Worm (Caenorhabditis elegans) whole organism, mixed stage, embryonic: ENCODE data around the gene C53B7.2.

ENCODE experiments used
- M03D4.4 ChIP-seq: sonication (generic microtip); optimal IDR thresholded peaks from 2 replicates; lab custom pipeline; 2017; ENCODE audit warnings: mild to moderate bottlenecking, missing genetic modification characterization, missing compliant biosample characterization
- blmp-1 ChIP-seq: fragments of 150-350 bp; optimal IDR thresholded peaks from 2 replicates; lab custom pipeline; 2014; ENCODE audit warnings: missing biosample characterization, missing genetic modification characterization
- ceh-39 ChIP-seq: fragments of 150-350 bp; optimal IDR thresholded peaks from 2 replicates; lab custom pipeline; 2014; ENCODE audit warnings: missing biosample characterization, missing genetic modification characterization
- ceh-43 ChIP-seq: fragments of 200-800 bp; sonication (Bioruptor generic); optimal IDR thresholded peaks from 2 replicates; lab custom pipeline; 2018; ENCODE audit warnings: mild to moderate bottlenecking, missing genetic modification characterization, moderate library complexity, missing compliant biosample characterization
- ces-1 ChIP-seq: fragments of 150-350 bp; optimal IDR thresholded peaks from 2 replicates; lab custom pipeline; 2014; ENCODE audit warnings: missing biosample characterization, missing genetic modification reagents, missing genetic modification characterization
- cnd-1 ChIP-seq: fragments of 200-800 bp; sonication (Bioruptor generic); optimal IDR thresholded peaks from 2 replicates; lab custom pipeline; 2018; ENCODE audit warnings: mild to moderate bottlenecking, missing genetic modification characterization, missing compliant biosample characterization
- drap-1 ChIP-seq: fragments of 200-800 bp; sonication (Bioruptor generic); optimal IDR thresholded peaks from 3 replicates; lab custom pipeline; 2018; ENCODE audit warnings: mild to moderate bottlenecking, missing genetic modification characterization, missing compliant biosample characterization
- elt-1 ChIP-seq: sonication (generic microtip); optimal IDR thresholded peaks from 2 replicates; lab custom pipeline; 2017; ENCODE audit warnings: missing genetic modification characterization, mild to moderate bottlenecking, missing compliant biosample characterization, antibody characterized with exemption, moderate library complexity, borderline replicate concordance; ENCODE audit not compliant: insufficient read depth
- elt-3 ChIP-seq: fragments of 150-350 bp; optimal IDR thresholded peaks from 2 replicates; lab custom pipeline; 2014; ENCODE audit warnings: missing biosample characterization, missing genetic modification characterization
- flh-1 ChIP-seq: fragments of 200-800 bp; sonication (Bioruptor generic); optimal IDR thresholded peaks from 2 replicates; lab custom pipeline; 2018; ENCODE audit warnings: mild to moderate bottlenecking, missing genetic modification characterization, moderate library complexity, missing compliant biosample characterization
- ham-2 ChIP-seq: fragments of 200-800 bp; sonication (Bioruptor generic); optimal IDR thresholded peaks from 2 replicates; lab custom pipeline; 2018; ENCODE audit warnings: mild to moderate bottlenecking, missing genetic modification characterization, missing compliant biosample characterization
- hlh-1 ChIP-seq: fragments of 150-350 bp; optimal IDR thresholded peaks from 2 replicates; lab custom pipeline; 2014; ENCODE audit warnings: missing biosample characterization, missing genetic modification reagents, missing genetic modification characterization
- lin-13 ChIP-seq: fragments of 150-350 bp; optimal IDR thresholded peaks from 2 replicates; lab custom pipeline; 2014; ENCODE audit warnings: missing biosample characterization, missing genetic modification characterization
- lsy-2 ChIP-seq: fragments of 150-350 bp; optimal IDR thresholded peaks from 2 replicates; lab custom pipeline; 2014; ENCODE audit warnings: missing biosample characterization, missing genetic modification characterization
- mab-5 ChIP-seq: fragments of 150-350 bp; optimal IDR thresholded peaks from 2 replicates; lab custom pipeline; 2014; ENCODE audit warnings: missing biosample characterization, missing genetic modification characterization
- mep-1 ChIP-seq: fragments of 150-350 bp; optimal IDR thresholded peaks from 2 replicates; lab custom pipeline; 2017; ENCODE audit warnings: missing biosample characterization, missing genetic modification reagents, missing genetic modification characterization, inconsistent platforms
- mls-2 ChIP-seq: sonication (generic microtip); optimal IDR thresholded peaks from 2 replicates; lab custom pipeline; 2016; ENCODE audit warnings: mild to moderate bottlenecking, missing genetic modification characterization, moderate library complexity, missing compliant biosample characterization
- nhr-12 ChIP-seq: fragments of 150-350 bp; optimal IDR thresholded peaks from 2 replicates; lab custom pipeline; 2014; ENCODE audit warnings: missing biosample characterization, missing genetic modification characterization
- nhr-2 ChIP-seq: fragments of 150-350 bp; optimal IDR thresholded peaks from 2 replicates; lab custom pipeline; 2014; ENCODE audit warnings: missing biosample characterization, missing genetic modification characterization
- nhr-237 ChIP-seq: fragments of 150-350 bp; optimal IDR thresholded peaks from 2 replicates; lab custom pipeline; 2014; ENCODE audit warnings: missing biosample characterization, missing genetic modification characterization
- nhr-28 ChIP-seq: fragments of 150-350 bp; optimal IDR thresholded peaks from 2 replicates; lab custom pipeline; 2014; ENCODE audit warnings: missing biosample characterization, missing genetic modification characterization
- nhr-76 ChIP-seq: sonication (generic microtip); optimal IDR thresholded peaks from 2 replicates; lab custom pipeline; 2017; ENCODE audit warnings: missing biosample characterization, missing genetic modification characterization
- pha-4 ChIP-seq: fragments of 150-350 bp; optimal IDR thresholded peaks from 2 replicates; lab custom pipeline; 2018; ENCODE audit warnings: missing biosample characterization, missing genetic modification reagents, missing genetic modification characterization
- sem-2 ChIP-seq: fragments of 200-800 bp; sonication (Bioruptor generic); optimal IDR thresholded peaks from 2 replicates; lab custom pipeline; 2018; ENCODE audit warnings: mild to moderate bottlenecking, missing genetic modification characterization, missing compliant biosample characterization
- snpc-4 ChIP-seq: fragments of 150-350 bp; optimal IDR thresholded peaks from 2 replicates; lab custom pipeline; 2014; ENCODE audit warnings: missing biosample characterization, missing genetic modification characterization
- sptf-1 ChIP-seq: sonication (generic microtip); optimal IDR thresholded peaks from 2 replicates; lab custom pipeline; 2017; ENCODE audit warnings: mild to moderate bottlenecking, missing genetic modification characterization, moderate library complexity, missing compliant biosample characterization
- tbx-8 ChIP-seq: fragments of 200-800 bp; sonication (Bioruptor generic); optimal IDR thresholded peaks from 2 replicates; lab custom pipeline; 2018; ENCODE audit warnings: mild to moderate bottlenecking, missing genetic modification characterization, moderate library complexity, missing compliant biosample characterization
- unc-120 ChIP-seq: sonication (generic microtip); optimal IDR thresholded peaks from 2 replicates; lab custom pipeline; 2017; ENCODE audit warnings: missing genetic modification characterization, missing compliant biosample characterization; ENCODE audit not compliant: poor library complexity, severe bottlenecking
- unc-62 ChIP-seq: fragments of 150-350 bp; optimal IDR thresholded peaks from 2 replicates; lab custom pipeline; 2014; ENCODE audit warnings: missing biosample characterization, missing genetic modification reagents, missing genetic modification characterization
- zip-8 ChIP-seq: fragments of 150-350 bp; optimal IDR thresholded peaks from 2 replicates; lab custom pipeline; 2014; ENCODE audit warnings: missing biosample characterization, missing genetic modification characterization
- ztf-11 ChIP-seq: fragments of 150-350 bp; optimal IDR thresholded peaks from 2 replicates; lab custom pipeline; 2014; ENCODE audit warnings: missing biosample characterization, missing genetic modification characterization

Gene C53B7.2

DNA sequence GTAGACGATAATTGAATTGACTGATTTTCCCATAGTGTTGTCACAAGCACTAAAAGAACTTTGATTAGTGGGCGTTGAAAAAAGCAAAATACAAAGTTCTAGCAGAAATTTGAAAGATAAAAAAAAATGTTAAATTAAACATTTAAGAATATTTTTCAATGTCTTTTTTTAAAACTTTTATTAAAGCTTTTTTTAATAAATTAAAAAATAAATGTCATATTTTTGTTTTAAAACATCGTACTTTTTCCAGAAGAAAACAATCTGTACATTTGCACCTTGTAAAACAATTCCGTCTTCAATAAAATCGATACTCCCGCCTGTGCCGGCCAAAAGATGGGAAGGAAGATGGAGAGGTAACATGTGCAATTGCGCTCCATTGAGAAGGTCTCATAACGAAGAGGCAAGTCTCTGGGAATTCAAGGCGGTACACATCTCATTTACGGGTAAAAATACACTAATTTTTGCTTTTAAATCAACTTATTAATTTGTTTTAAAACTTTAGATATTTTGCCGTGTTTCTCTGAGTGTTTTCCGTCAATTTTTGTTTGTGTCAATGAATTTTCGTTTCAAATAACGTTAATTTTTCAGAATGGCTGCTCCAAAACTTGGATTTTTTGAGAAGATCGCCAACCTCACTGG is 5.2 kb upstream of the C53B7.2 start, which contains the start of the genes glr-6 and asg-2:
glr-6 (minus strand) TSS at position 51 of the 639 bp plus-strand sequence.
asg-2 (plus strand) TSS at position 589 of the 639 bp plus-strand sequence.
- TF ChIP-seq blmp-1 (tag; lab: Kevin White, UChicago) (no peak), ztf-11 (tag; lab: Kevin White, UChicago) (peak; percentile 42), lsy-2 (tag; lab: Kevin White, UChicago) (peak; percentile 60), mep-1 (peak; percentile 96), ces-1 (peak; percentile 59), sem-2 (GFP tag; lab: Kevin White, UChicago) (no peak), flh-1 (GFP tag; lab: Kevin White, UChicago) (no peak), drap-1 (GFP tag; lab: Kevin White, UChicago) (no peak), ceh-39 (peak; percentile 62), nhr-2 (tag; lab: Kevin White, UChicago) (peak; percentile 25), zip-8 (tag; lab: Kevin White, UChicago) (no peak), unc-62 (GFP tag; lab: Kevin White, UChicago) (peak; percentile 21), nhr-237 (peak; percentile 70), cnd-1 (no peak), sptf-1 (tag; lab: Kevin White, UChicago) (peak; percentile 10), hlh-1 (tag; lab: Kevin White, UChicago) (peak; percentile 24), mab-5 (tag; lab: Kevin White, UChicago) (no peak), tbx-8 (GFP tag; lab: Kevin White, UChicago) (no peak), lin-13 (tag; lab: Kevin White, UChicago) (peak; percentile 18), nhr-28 (tag; lab: Kevin White, UChicago) (no peak), pha-4 (peak; percentile 32), ham-2 (GFP tag; lab: Kevin White, UChicago) (no peak), nhr-76 (no peak), ceh-43 (GFP tag; lab: Kevin White, UChicago) (no peak), M03D4.4 (no peak), elt-3 (tag; lab: Kevin White, UChicago) (no peak), unc-120 (tag; lab: Kevin White, UChicago) (no peak)

ce11 chrX:6844394-6845072 is 1.5 kb upstream of the C53B7.2 start, which contains the start of gene C53B7.3:
Gene C53B7.3 (plus strand): TSS chrX:6844755.
- no peak for TF ChIP-seq ztf-11 (tag; lab: Kevin White, UChicago)
- TF ChIP-seq pha-4, result peak; percentile 4

- TF ChIP-seq zip-8 (tag; lab: Kevin White, UChicago), result no peak
- no peak for TF ChIP-seq elt-1
- no peak for TF ChIP-seq sem-2 (GFP tag; lab: Kevin White, UChicago)
- TF ChIP-seq ztf-11 (tag; lab: Kevin White, UChicago), result no peak
- no peak for TF ChIP-seq snpc-4 (tag; lab: Kevin White, UChicago)
- no peak for TF ChIP-seq cnd-1
Measured at ce11 chrX:6848596-6848995, 2.6 kb downstream of the C53B7.2 start.

DNA sequence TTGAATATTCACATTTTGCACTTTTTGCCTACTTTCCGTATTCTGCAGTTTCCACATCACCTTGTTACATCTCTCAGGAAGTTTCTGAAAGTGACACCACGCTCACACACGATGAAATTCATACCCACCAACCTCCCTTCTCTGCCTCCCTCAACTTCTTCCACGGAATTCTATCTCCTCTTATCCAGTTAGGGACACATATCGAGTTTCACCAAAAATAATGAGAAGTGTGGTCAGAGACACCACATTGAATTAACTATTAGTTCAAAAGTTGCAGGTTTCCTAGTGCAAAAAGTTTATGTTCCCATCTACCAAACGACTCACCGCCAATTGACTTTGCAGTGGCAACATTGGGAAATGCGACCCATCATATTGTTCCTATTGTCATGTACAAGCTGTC is 4.4 kb downstream of the C53B7.2 start:
- TF ChIP-seq blmp-1 (tag; lab: Kevin White, UChicago) (no peak), M03D4.4 (no peak), mls-2 (tag; lab: Kevin White, UChicago) (no peak), unc-62 (GFP tag; lab: Kevin White, UChicago) (no peak), ces-1 (peak; percentile 38), mep-1 (no peak)

DNA sequence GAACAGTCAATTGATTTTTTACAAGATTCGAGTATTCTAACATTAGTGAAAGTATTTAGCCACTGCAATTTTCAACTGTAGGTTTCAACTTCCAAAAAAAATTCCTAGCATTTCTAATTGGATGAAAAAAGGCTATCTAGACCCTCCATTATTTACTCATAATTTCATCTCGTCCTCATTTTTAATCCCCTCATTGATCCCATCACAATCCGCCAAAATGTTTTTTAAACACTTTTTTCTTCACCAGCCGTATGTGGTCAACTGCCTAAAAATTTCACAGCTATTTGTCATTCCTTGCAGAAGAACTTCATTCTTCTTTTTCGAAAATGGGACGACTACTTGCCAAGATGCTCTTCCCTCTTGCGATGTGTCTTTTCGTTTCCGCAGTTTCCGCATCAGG is 7.3 kb downstream of the C53B7.2 start, which contains the start of gene rig-3:
rig-3 (plus strand) TSS at position 301 of the 400 bp plus-strand sequence.
- TF ChIP-seq nhr-12 (tag; lab: Kevin White, UChicago) (no peak), lin-13 (tag; lab: Kevin White, UChicago) (no peak), blmp-1 (tag; lab: Kevin White, UChicago) (no peak), elt-1 (no peak), nhr-76 (no peak), cnd-1 (no peak), tbx-8 (GFP tag; lab: Kevin White, UChicago) (no peak), mep-1 (no peak), lsy-2 (tag; lab: Kevin White, UChicago) (no peak), flh-1 (GFP tag; lab: Kevin White, UChicago) (no peak)
